Worm (Caenorhabditis elegans): ENCODE data around the gene mes-2.

ce11 chrII:14405489-14406059 is 21.8 kb downstream of the mes-2 start:
- TF ChIP-seq zfh-2 (GFP tag; conservative IDR thresholded peaks at IDR 0.05) (no peak; the same call in none of the 2 replicates), egl-44 (GFP tag; IDR thresholded peaks at IDR 0.05) (no peak), attf-6 (GFP tag; IDR thresholded peaks at IDR 0.05) (no peak), madf-6 (GFP tag; IDR thresholded peaks at IDR 0.05) (no peak), hlh-26 (GFP tag; conservative IDR thresholded peaks at IDR 0.05) (no peak), mes-4 (tag; optimal IDR thresholded peaks at IDR 0.05) (no peak), dpl-1 (GFP tag; optimal IDR thresholded peaks at IDR 0.05) (no peak), Y67H2A.10 (GFP tag; conservative IDR thresholded peaks at IDR 0.05) (no peak), ztf-22 (GFP tag; optimal IDR thresholded peaks at IDR 0.05) (no peak)
